Worm (Caenorhabditis elegans): ENCODE measurements around the gene fozi-1.

DNA sequence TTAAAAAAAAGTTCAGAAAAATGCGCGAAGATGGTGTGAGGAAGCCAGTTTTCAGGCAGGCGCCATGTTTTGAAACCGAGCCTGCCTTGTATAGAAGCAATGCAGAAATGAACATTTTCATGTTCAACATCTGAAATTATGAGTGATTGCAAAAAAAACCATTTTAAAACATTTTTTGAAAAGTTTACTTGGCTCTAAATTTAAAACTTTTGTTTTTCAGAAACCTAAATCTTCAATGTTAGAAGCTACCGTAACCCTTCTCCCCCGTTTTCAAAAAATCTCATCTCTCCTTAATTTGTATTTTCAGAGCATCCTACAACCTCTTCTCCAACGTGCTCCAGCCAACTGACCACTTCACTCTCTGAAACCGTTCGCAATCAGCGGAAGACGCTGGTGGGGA, at the start of gene fozi-1:
- no peak for TF ChIP-seq unc-86 (tag; optimal IDR thresholded peaks at IDR 0.05)
- no peak for TF ChIP-seq fkh-10 (GFP tag; optimal IDR thresholded peaks at IDR 0.05)
- TF ChIP-seq ceh-34 (tag; optimal IDR thresholded peaks at IDR 0.05), result no peak
- TF ChIP-seq ceh-9 (tag; optimal IDR thresholded peaks at IDR 0.05), result no peak
- TF ChIP-seq sdc-2 (tag; optimal IDR thresholded peaks at IDR 0.05), result no peak
- TF ChIP-seq npax-4 (tag; optimal IDR thresholded peaks at IDR 0.05), result no peak
- no peak for TF ChIP-seq syd-9 (tag; optimal IDR thresholded peaks at IDR 0.05)
- TF ChIP-seq unc-3 (GFP tag; conservative IDR thresholded peaks at IDR 0.05), result no peak
- TF ChIP-seq unc-3 (tag; optimal IDR thresholded peaks at IDR 0.05), result no peak
- TF ChIP-seq pag-3 (tag; optimal IDR thresholded peaks at IDR 0.05; ENCODE audit: borderline replicate concordance), result no peak
- TF ChIP-seq gmeb-2 (tag; optimal IDR thresholded peaks at IDR 0.05), result no peak
- TF ChIP-seq pax-1 (tag; optimal IDR thresholded peaks at IDR 0.05), result no peak
